Worm (Caenorhabditis elegans) whole organism, L3 larva: ENCODE measurements around the gene str-96.

ENCODE experiments used
- aly-2 ChIP-seq: fragments of 150-350 bp; optimal IDR thresholded peaks from 2 replicates; lab custom pipeline; 2014; ENCODE audit warnings: missing biosample characterization, missing genetic modification characterization
- ceh-9 ChIP-seq: sonication (generic microtip); optimal IDR thresholded peaks from 2 replicates; lab custom pipeline; 2018; ENCODE audit warnings: missing biosample characterization, missing genetic modification characterization
- ztf-11 ChIP-seq: fragments of 150-350 bp; optimal IDR thresholded peaks from 2 replicates; lab custom pipeline; 2014; ENCODE audit warnings: missing biosample characterization, missing genetic modification characterization

DNA sequence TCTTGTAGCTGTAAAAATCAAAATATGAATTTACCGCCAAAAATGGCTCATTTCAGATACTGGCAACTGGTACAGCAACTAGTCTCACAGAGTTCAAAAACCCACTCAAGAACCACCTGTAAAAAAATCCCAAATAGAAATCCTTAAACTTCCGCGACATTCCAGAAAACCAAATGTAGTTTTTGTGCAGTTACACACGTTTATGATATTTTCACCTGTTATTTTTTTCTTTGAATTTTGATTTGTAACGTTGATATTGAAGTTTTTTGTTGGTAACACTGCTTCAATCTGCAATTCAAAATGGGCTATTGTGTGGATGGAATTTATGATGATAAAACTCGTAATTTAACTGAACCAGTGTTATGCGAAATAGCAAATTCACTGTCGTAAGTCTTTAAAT is 39.1 kb upstream of the str-96 start, which contains the start of gene srw-113:
- TF ChIP-seq aly-2 (tag; lab: Kevin White, UChicago) (no peak), ceh-9 (no peak), ztf-11 (tag; lab: Kevin White, UChicago) (no peak)
